Worm (Caenorhabditis elegans): ENCODE results near the gene srh-70.

ce11 chrII:12482622-12483021 is 36.0 kb downstream of the srh-70 start, which contains the start of gene fbxb-102:
- no peak for TF ChIP-seq unc-62 (GFP tag; optimal IDR thresholded peaks at IDR 0.05)
- no peak for TF ChIP-seq zim-3 (tag; optimal IDR thresholded peaks at IDR 0.05)
- no peak for TF ChIP-seq ama-1 (optimal IDR thresholded peaks at IDR 0.05)
- TF ChIP-seq ama-1 (GFP tag; optimal IDR thresholded peaks at IDR 0.05), result no peak
- no peak for TF ChIP-seq B0019.2 (GFP tag; conservative IDR thresholded peaks at IDR 0.05)
- TF ChIP-seq unc-130 (GFP tag; optimal IDR thresholded peaks at IDR 0.05), result no peak
- TF ChIP-seq hlh-26 (GFP tag; conservative IDR thresholded peaks at IDR 0.05), result no peak

All from whole organism, young adult.